Fruit fly (Drosophila melanogaster) whole organism: ENCODE measurements around the gene Jhbp1.

Experiments used
- CG8478 ChIP-seq: fragments of >200 bp; optimal IDR thresholded peaks from 2 replicates; lab custom pipeline; 2018; ENCODE audit warnings: inconsistent platforms
- EcR ChIP-seq, 2 experiments: fragments of >200 bp; optimal IDR thresholded peaks; 2 replicates each; lab custom pipeline; 2017; ENCODE audit warnings: missing biosample characterization in 2 of 2, missing genetic modification characterization in 2 of 2, missing genetic modification reagents in 2 of 2
- pan ChIP-seq: fragments of >200 bp; optimal IDR thresholded peaks from 2 replicates; lab custom pipeline; 2017
- psq ChIP-seq: fragments of >200 bp; optimal IDR thresholded peaks from 2 replicates; lab custom pipeline; 2017
- usp ChIP-seq: fragments of >200 bp; optimal IDR thresholded peaks from 2 replicates; lab custom pipeline; 2017; ENCODE audit warnings: missing biosample characterization, missing genetic modification characterization, mixed read lengths

DNA sequence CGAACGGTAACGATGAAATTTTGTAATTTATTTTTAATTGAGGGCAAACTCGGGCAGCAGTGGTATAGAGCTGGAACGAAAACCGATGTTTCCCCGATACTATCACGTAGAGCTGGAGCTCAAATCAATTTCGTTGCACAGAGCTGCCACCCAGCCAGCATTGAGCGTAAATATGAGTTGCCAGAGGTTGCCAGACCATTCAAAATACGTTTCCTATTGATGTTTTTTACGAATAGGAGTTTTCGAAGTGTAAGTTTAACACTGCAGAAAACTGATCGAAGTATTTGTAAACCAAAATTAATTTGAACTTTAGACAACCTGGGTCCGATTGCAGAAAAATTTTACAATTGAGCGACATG lies 12.7 kb upstream of the Jhbp1 start, which contains the start of gene Ubc6:
- TF ChIP-seq psq (lab: Kevin White, UChicago) (no peak), EcR (GFP tag; optimal IDR thresholded peaks at IDR 0.05; lab: Kevin White, UChicago) (peak in 1 of 2 experiments; percentile 28), pan (no peak), usp (GFP tag; lab: Kevin White, UChicago) (no peak), CG8478 (lab: Kevin White, UChicago) (no peak)
